Fruit fly (Drosophila melanogaster): ENCODE data around the gene nkd.

Gene nkd

DNA sequence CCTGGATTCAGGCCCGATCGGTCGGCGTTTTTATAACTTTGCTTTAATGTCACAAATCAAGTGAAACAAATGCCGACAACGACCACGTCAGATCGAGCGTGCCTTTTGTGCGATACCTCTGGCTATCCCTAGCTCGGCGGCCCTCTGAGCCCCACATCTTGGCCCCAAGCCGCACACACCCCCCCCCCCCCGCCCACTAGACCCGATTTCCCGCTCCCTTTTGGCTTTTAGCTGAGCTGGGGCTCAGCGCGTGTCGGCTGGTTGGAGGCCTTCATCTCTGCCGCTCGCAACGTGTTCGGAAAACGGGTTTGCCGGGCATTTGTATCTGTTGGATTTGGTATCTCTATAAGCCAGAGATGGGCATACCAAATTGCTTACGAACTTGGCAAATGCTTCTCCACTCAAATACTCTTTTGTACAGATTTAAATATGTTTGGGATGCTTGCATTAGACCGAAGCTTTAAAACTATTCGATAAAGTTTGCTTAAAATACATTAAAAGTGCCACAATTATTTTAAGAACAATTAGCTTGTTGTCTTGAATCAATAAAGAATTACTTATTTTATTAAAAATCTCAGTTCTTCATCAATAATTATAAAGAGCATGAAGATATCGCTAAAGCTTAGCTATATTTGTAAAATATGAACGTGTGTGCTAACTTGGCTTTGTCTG lies 29.0 kb downstream of the nkd start (continued):
- TF ChIP-seq Neu2 (GFP tag; optimal IDR thresholded peaks at IDR 0.05; ENCODE audit: borderline replicate concordance) (no peak), schlank (tag; optimal IDR thresholded peaks at IDR 0.05) (no peak), Oaz (GFP tag; IDR thresholded peaks at IDR 0.05) (no peak), CG32532 (GFP tag; IDR thresholded peaks at IDR 0.05) (0 out of 2 replicates have a peak, but pooled peaks have one; percentile 39), ATbp (GFP tag; optimal IDR thresholded peaks at IDR 0.05) (no peak), Rfx (GFP tag; IDR thresholded peaks at IDR 0.05) (peak; percentile 46; the same call in 1 of the 2 replicates), CG2120 (GFP tag; optimal IDR thresholded peaks at IDR 0.05) (peak; percentile 60), Lhr (GFP tag; optimal IDR thresholded peaks at IDR 0.05) (no peak), CG31441 (GFP tag; IDR thresholded peaks at IDR 0.05) (peak; percentile 27; the same call in 1 of the 2 replicates), CG2889 (GFP tag; IDR thresholded peaks at IDR 0.05) (0 out of 3 replicates have a peak, but pooled peaks have one; percentile 8), lmd (GFP tag; IDR thresholded peaks at IDR 0.05) (peak; percentile 44; the same call in 1 of the 2 replicates), CG4730 (GFP tag; IDR thresholded peaks at IDR 0.05) (no peak), CG11085 (GFP tag; IDR thresholded peaks at IDR 0.05) (no peak), shn (GFP tag; optimal IDR thresholded peaks at IDR 0.05) (no peak), D19B (GFP tag; optimal IDR thresholded peaks at IDR 0.05) (peak; percentile 28), grau (tag; optimal IDR thresholded peaks at IDR 0.05) (peak; percentile 61), slbo (GFP tag; IDR thresholded peaks at IDR 0.05) (no peak), Ada2b (GFP tag; IDR thresholded peaks at IDR 0.05) (no peak), CG3163 (GFP tag; optimal IDR thresholded peaks at IDR 0.05) (no peak), CG17612 (GFP tag; IDR thresholded peaks at IDR 0.05) (no peak), Sin3A (optimal IDR thresholded peaks at IDR 0.05) (no peak), BtbVII (GFP tag; optimal IDR thresholded peaks at IDR 0.05) (peak; percentile 35), NK7.1 (GFP tag; optimal IDR thresholded peaks at IDR 0.05) (no peak), dati (GFP tag; IDR thresholded peaks at IDR 0.05) (no peak), kay (GFP tag; optimal IDR thresholded peaks at IDR 0.05) (no peak), tio (GFP tag; optimal IDR thresholded peaks at IDR 0.05) (no peak), Myb (GFP tag; optimal IDR thresholded peaks at IDR 0.05) (no peak), ci (GFP tag; IDR thresholded peaks at IDR 0.05) (0 out of 3 replicates have a peak, but pooled peaks have one; percentile 18), br (optimal IDR thresholded peaks at IDR 0.05) (no peak), CG7963 (GFP tag; IDR thresholded peaks at IDR 0.05; ENCODE audit: partially characterized antibody) (0 out of 3 replicates have a peak, but pooled peaks have one; percentile 16), CG9932 (GFP tag; IDR thresholded peaks at IDR 0.05) (peak; percentile 58), Trl (optimal IDR thresholded peaks at IDR 0.05) (peak in 1 of 2 experiments; percentile 23), Trl (GFP tag; optimal IDR thresholded peaks at IDR 0.05) (no peak), CG12659 (GFP tag; optimal IDR thresholded peaks at IDR 0.05) (peak; percentile 12), CG3726 (GFP tag; IDR thresholded peaks at IDR 0.05) (no peak), CG10267 (tag; optimal IDR thresholded peaks at IDR 0.05) (peak; percentile 22), CG17328 (GFP tag; IDR thresholded peaks at IDR 0.05) (no peak), CG4854 (GFP tag; optimal IDR thresholded peaks at IDR 0.05) (no peak), fd64A (GFP tag; optimal IDR thresholded peaks at IDR 0.05) (no peak), gfzf (GFP tag; optimal IDR thresholded peaks at IDR 0.05) (no peak), CG8924 (tag; optimal IDR thresholded peaks at IDR 0.05) (peak; percentile 52), CG32772 (GFP tag; IDR thresholded peaks at IDR 0.05) (no peak), usp (GFP tag; optimal IDR thresholded peaks at IDR 0.05) (no peak), sens (GFP tag) (peak; percentile 81), CG16815 (GFP tag; optimal IDR thresholded peaks at IDR 0.05) (no peak), mld (GFP tag; IDR thresholded peaks at IDR 0.05; ENCODE audit: partially characterized antibody) (no peak), luna (GFP tag; optimal IDR thresholded peaks at IDR 0.05) (no peak), sug (tag; optimal IDR thresholded peaks at IDR 0.05) (no peak), Atf-2 (GFP tag; optimal IDR thresholded peaks at IDR 0.05) (no peak), gsb (GFP tag; IDR thresholded peaks at IDR 0.05) (no peak), Meics (GFP tag; optimal IDR thresholded peaks at IDR 0.05) (peak; percentile 73), Hmx (GFP tag; optimal IDR thresholded peaks at IDR 0.05) (no peak)
